Fruit fly (Drosophila melanogaster) whole organism, embryonic: ENCODE data around the gene CG7906.

Experiments
- Antp ChIP-seq: fragments of 200-800 bp; sonication (Bioruptor generic); optimal IDR thresholded peaks from 3 replicates; lab custom pipeline; 2016; ENCODE audit warnings: missing biosample characterization, missing genetic modification characterization
- B-H1 ChIP-seq: fragments of 200-800 bp; sonication (Bioruptor generic); IDR thresholded peaks from 3 replicates; pipeline ENCODE4 v1.3.6; 2022; ENCODE audit warnings: missing biosample characterization, missing genetic modification characterization
- CG10959 ChIP-seq: fragments of 200-800 bp; sonication (Bioruptor generic); IDR thresholded peaks from 2 replicates; pipeline ENCODE4 v1.3.6; 2022; ENCODE audit warnings: missing biosample characterization, missing genetic modification characterization
- CG12071 ChIP-seq: fragments of 200-800 bp; sonication (Bioruptor generic); optimal IDR thresholded peaks from 3 replicates; lab custom pipeline; 2018; ENCODE audit warnings: missing biosample characterization, mild to moderate bottlenecking, missing genetic modification characterization
- CG12219 ChIP-seq: fragments of 200-800 bp; sonication (Bioruptor generic); optimal IDR thresholded peaks from 3 replicates; lab custom pipeline; 2018; ENCODE audit warnings: missing biosample characterization, mild to moderate bottlenecking, missing genetic modification characterization
- CG12769 ChIP-seq: fragments of 200-800 bp; sonication (Bioruptor generic); optimal IDR thresholded peaks from 2 replicates; lab custom pipeline; 2019; ENCODE audit warnings: missing biosample characterization, mild to moderate bottlenecking, missing genetic modification characterization, moderate library complexity
- CG13894 ChIP-seq: fragments of 200-800 bp; sonication (Bioruptor generic); optimal IDR thresholded peaks from 3 replicates; lab custom pipeline; 2018; ENCODE audit warnings: missing biosample characterization, mild to moderate bottlenecking, missing genetic modification characterization, moderate library complexity
- CG14014 ChIP-seq: fragments of 200-800 bp; sonication (Bioruptor generic); IDR thresholded peaks from 2 replicates; pipeline ENCODE4 v1.3.6; 2022; ENCODE audit warnings: missing biosample characterization, missing genetic modification characterization
- CG17802 ChIP-seq: fragments of 200-800 bp; sonication (Bioruptor generic); optimal IDR thresholded peaks from 2 replicates; lab custom pipeline; 2018; ENCODE audit warnings: missing biosample characterization, mild to moderate bottlenecking, missing genetic modification characterization, moderate library complexity
- CG1832 ChIP-seq: fragments of 200-800 bp; sonication (Bioruptor generic); optimal IDR thresholded peaks from 2 replicates; lab custom pipeline; 2017; ENCODE audit warnings: missing biosample characterization, mild to moderate bottlenecking, missing genetic modification characterization, inconsistent platforms
- CG3065 ChIP-seq: fragments of 200-800 bp; sonication (Bioruptor generic); optimal IDR thresholded peaks from 2 replicates; lab custom pipeline; 2016; ENCODE audit warnings: missing biosample characterization, missing genetic modification characterization
- CG3163 ChIP-seq: fragments of 200-800 bp; sonication (Bioruptor generic); optimal IDR thresholded peaks from 3 replicates; lab custom pipeline; 2016; ENCODE audit warnings: missing biosample characterization, missing genetic modification characterization
- CG3281 ChIP-seq: fragments of 200-800 bp; sonication (Bioruptor generic); optimal IDR thresholded peaks from 3 replicates; lab custom pipeline; 2017; ENCODE audit warnings: missing biosample characterization, mild to moderate bottlenecking, missing genetic modification characterization
- CG4282 ChIP-seq: fragments of 200-800 bp; sonication (Bioruptor generic); optimal IDR thresholded peaks from 2 replicates; lab custom pipeline; 2016; ENCODE audit warnings: missing biosample characterization, missing genetic modification characterization
- CG6791 ChIP-seq: fragments of 200-800 bp; sonication (Bioruptor generic); IDR thresholded peaks from 3 replicates; pipeline ENCODE4 v1.3.6; 2022; ENCODE audit warnings: missing biosample characterization, missing genetic modification characterization; ENCODE audit not compliant: partially characterized antibody
- CG7372 ChIP-seq: fragments of 200-800 bp; sonication (Bioruptor generic); IDR thresholded peaks from 2 replicates; pipeline ENCODE4 v1.3.6; 2022; ENCODE audit warnings: missing biosample characterization, missing genetic modification characterization
- CG7963 ChIP-seq: fragments of 200-800 bp; sonication (Bioruptor generic); IDR thresholded peaks from 3 replicates; pipeline ENCODE4 v1.3.6; 2022; ENCODE audit warnings: missing biosample characterization, missing genetic modification characterization; ENCODE audit not compliant: partially characterized antibody
- CG8388 ChIP-seq: fragments of 200-800 bp; sonication (Bioruptor generic); optimal IDR thresholded peaks from 2 replicates; lab custom pipeline; 2019; ENCODE audit warnings: missing biosample characterization, mild to moderate bottlenecking, missing genetic modification characterization, moderate library complexity
- CG9215 ChIP-seq: fragments of 200-800 bp; sonication (Bioruptor generic); IDR thresholded peaks from 2 replicates; pipeline ENCODE4 v1.3.6; 2022; ENCODE audit warnings: missing biosample characterization, missing genetic modification characterization
- CG9876 ChIP-seq: fragments of 200-800 bp; sonication (Bioruptor generic); optimal IDR thresholded peaks from 2 replicates; lab custom pipeline; 2016; ENCODE audit warnings: missing biosample characterization, missing genetic modification characterization
- D19A ChIP-seq: fragments of 200-800 bp; optimal IDR thresholded peaks from 3 replicates; lab custom pipeline; 2019; ENCODE audit warnings: missing biosample characterization, mild to moderate bottlenecking, missing genetic modification characterization, moderate library complexity
- Ets65A ChIP-seq: fragments of 200-800 bp; sonication (Bioruptor generic); peaks from one replicate; lab custom pipeline; 2016; ENCODE audit warnings: missing biosample characterization, missing genetic modification characterization
- Ets97D ChIP-seq: fragments of 200-800 bp; sonication (Bioruptor generic); optimal IDR thresholded peaks from 3 replicates; lab custom pipeline; 2016; ENCODE audit warnings: missing biosample characterization, missing genetic modification characterization
- HLH3B ChIP-seq: fragments of 200-800 bp; sonication (Bioruptor generic); IDR thresholded peaks from 2 replicates; pipeline ENCODE4 v1.3.6; 2022; ENCODE audit warnings: missing biosample characterization, missing genetic modification characterization
- Hey ChIP-seq: fragments of 200-800 bp; sonication (Bioruptor generic); optimal IDR thresholded peaks from 3 replicates; lab custom pipeline; 2018; ENCODE audit warnings: missing biosample characterization, mild to moderate bottlenecking, missing genetic modification characterization
- HmgZ ChIP-seq: fragments of 200-800 bp; sonication (Bioruptor generic); optimal IDR thresholded peaks from 2 replicates; lab custom pipeline; 2018; ENCODE audit warnings: missing biosample characterization, mild to moderate bottlenecking, missing genetic modification characterization
- Med ChIP-seq: fragments of 200-800 bp; sonication (Bioruptor generic); peaks from one replicate; lab custom pipeline; 2016; ENCODE audit warnings: missing biosample characterization, missing genetic modification characterization, mild to moderate bottlenecking, inconsistent platforms, moderate library complexity
- NFAT ChIP-seq: fragments of 200-800 bp; sonication (Bioruptor generic); IDR thresholded peaks from 2 replicates; pipeline ENCODE4 v1.3.6; 2022; ENCODE audit warnings: missing biosample characterization, missing genetic modification characterization
- abd-A ChIP-seq: fragments of 200-800 bp; sonication (Bioruptor generic); optimal IDR thresholded peaks from 3 replicates; lab custom pipeline; 2019; ENCODE audit warnings: missing biosample characterization, mild to moderate bottlenecking, missing genetic modification characterization, moderate library complexity
- bcd ChIP-seq: fragments of 200-800 bp; sonication (Bioruptor generic); optimal IDR thresholded peaks from 2 replicates; lab custom pipeline; 2017; ENCODE audit warnings: missing biosample characterization, mild to moderate bottlenecking, missing genetic modification characterization
- chinmo ChIP-seq: fragments of 200-800 bp; sonication (Bioruptor generic); IDR thresholded peaks from 4 replicates; pipeline ENCODE4 v1.3.6; 2022; ENCODE audit warnings: missing biosample characterization, missing genetic modification characterization; ENCODE audit not compliant: partially characterized antibody
- ci ChIP-seq: fragments of 200-800 bp; sonication (Bioruptor generic); IDR thresholded peaks from 3 replicates; pipeline ENCODE4 v1.3.6; 2022; ENCODE audit warnings: missing biosample characterization, missing genetic modification characterization
- crp ChIP-seq, 2 experiments: fragments of 200-800 bp; sonication (Bioruptor generic); optimal IDR thresholded peaks; 2 replicates in 1 of 2; 3 replicates in 1 of 2; lab custom pipeline; 2017; ENCODE audit warnings: missing biosample characterization in 2 of 2, missing genetic modification characterization in 2 of 2, mild to moderate bottlenecking in 1 of 2, moderate library complexity in 1 of 2
- danr ChIP-seq: fragments of 200-800 bp; sonication (Bioruptor generic); IDR thresholded peaks from 2 replicates; pipeline ENCODE4 v1.3.6; 2022; ENCODE audit warnings: missing biosample characterization, missing genetic modification characterization
- h ChIP-seq: fragments of >200 bp; optimal IDR thresholded peaks from 2 replicates; lab custom pipeline; 2017
- knrl ChIP-seq: fragments of 200-800 bp; sonication (Bioruptor generic); IDR thresholded peaks from 3 replicates; pipeline ENCODE4 v1.3.6; 2022; ENCODE audit warnings: missing biosample characterization, missing genetic modification characterization; ENCODE audit not compliant: partially characterized antibody
- lab ChIP-seq: fragments of 200-800 bp; sonication (Bioruptor generic); optimal IDR thresholded peaks from 3 replicates; lab custom pipeline; 2017; ENCODE audit warnings: missing biosample characterization, missing genetic modification characterization, mild to moderate bottlenecking, moderate library complexity, missing genetic modification reagents
- mam ChIP-seq: fragments of 200-800 bp; sonication (Bioruptor generic); optimal IDR thresholded peaks from 3 replicates; lab custom pipeline; 2016; ENCODE audit warnings: missing biosample characterization, missing genetic modification characterization
- nerfin-1 ChIP-seq: fragments of 200-800 bp; sonication (Bioruptor generic); optimal IDR thresholded peaks from 3 replicates; lab custom pipeline; 2019; ENCODE audit warnings: missing biosample characterization, mild to moderate bottlenecking, missing genetic modification characterization, moderate library complexity
- sens ChIP-seq: fragments of 200-800 bp; sonication (Bioruptor generic); peaks from one replicate; lab custom pipeline; 2016; ENCODE audit warnings: missing biosample characterization, missing genetic modification characterization
- unpg ChIP-seq: fragments of 200-800 bp; sonication (Bioruptor generic); optimal IDR thresholded peaks from 3 replicates; lab custom pipeline; 2018; ENCODE audit warnings: missing biosample characterization, mild to moderate bottlenecking, missing genetic modification characterization, moderate library complexity

The CG7906 gene

DNA sequence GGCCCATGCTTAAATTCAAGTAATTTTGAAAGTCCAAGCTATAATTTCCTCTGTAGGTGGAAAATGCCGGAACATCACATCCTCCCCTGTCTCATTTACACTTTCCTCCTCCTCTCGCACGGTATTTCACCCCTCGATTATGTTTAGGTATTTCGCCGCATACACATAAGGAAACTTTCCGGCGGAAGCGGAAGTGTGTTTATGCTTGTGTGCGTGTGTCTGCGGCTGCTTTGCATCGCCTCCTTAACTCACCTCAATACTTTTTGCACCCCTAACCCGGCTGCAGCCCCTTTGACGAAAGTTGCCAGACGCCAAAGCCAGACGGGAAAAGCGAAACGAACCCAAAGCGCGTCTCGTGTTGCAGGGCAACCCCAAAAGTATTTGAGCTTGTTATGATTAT lies 26.3 kb downstream of the CG7906 start:
- TF ChIP-seq CG12769 (tag; lab: Kevin White, UChicago) (no peak), CG12219 (GFP tag; lab: Kevin White, UChicago) (no peak), CG17802 (tag; lab: Kevin White, UChicago) (no peak), CG1832 (GFP tag; lab: Kevin White, UChicago) (no peak), CG6791 (0 out of 3 replicates have a peak, but pooled peaks have one; percentile 40), h (lab: Kevin White, UChicago) (no peak), Ets97D (GFP tag; lab: Kevin White, UChicago) (peak; percentile 50), CG13894 (tag; lab: Kevin White, UChicago) (peak; percentile 12), B-H1 (GFP tag; lab: Robert Waterston, UW) (no peak), CG8388 (GFP tag; lab: Kevin White, UChicago) (no peak), HLH3B (GFP tag; lab: Robert Waterston, UW) (no peak), CG7963 (GFP tag; lab: Robert Waterston, UW) (no peak), CG10959 (0 out of 2 replicates have a peak, but pooled peaks have one; percentile 27), CG4282 (GFP tag; lab: Kevin White, UChicago) (no peak), HmgZ (no peak), CG3065 (GFP tag; lab: Kevin White, UChicago) (no peak), chinmo (GFP tag; lab: Robert Waterston, UW) (0 out of 4 replicates have a peak, but pooled peaks have one; percentile 48), CG7372 (GFP tag; lab: Robert Waterston, UW) (no peak), lab (no peak), knrl (GFP tag; lab: Robert Waterston, UW) (no peak), bcd (GFP tag; lab: Kevin White, UChicago) (no peak), CG3281 (GFP tag; lab: Kevin White, UChicago) (no peak), sens (GFP tag; lab: Kevin White, UChicago) (no peak), CG9215 (GFP tag; lab: Robert Waterston, UW) (no peak), danr (no peak), ci (GFP tag; lab: Robert Waterston, UW) (0 out of 3 replicates have a peak, but pooled peaks have one; percentile 50), CG9876 (GFP tag; lab: Kevin White, UChicago) (no peak), D19A (tag; lab: Kevin White, UChicago) (no peak), CG3163 (no peak), unpg (GFP tag; lab: Kevin White, UChicago) (no peak), abd-A (tag; lab: Kevin White, UChicago) (peak; percentile 29), NFAT (GFP tag; lab: Robert Waterston, UW) (no peak), Ets65A (GFP tag; lab: Kevin White, UChicago) (peak; percentile 73), Hey (peak; percentile 9), Antp (GFP tag; lab: Kevin White, UChicago) (no peak), CG14014 (GFP tag; lab: Robert Waterston, UW) (0 out of 2 replicates have a peak, but pooled peaks have one; percentile 14), Med (GFP tag; lab: Kevin White, UChicago) (peak; percentile 68), nerfin-1 (tag; lab: Kevin White, UChicago) (peak; percentile 75), crp (GFP tag; optimal IDR thresholded peaks at IDR 0.05; lab: Kevin White, UChicago) (no peak), CG12071 (GFP tag; lab: Kevin White, UChicago) (peak; percentile 32), mam (GFP tag; lab: Kevin White, UChicago) (no peak)
